Worm (Caenorhabditis elegans) whole organism, mixed stage, embryonic: ENCODE data around the gene nlp-31.

ENCODE experiments used
- drap-1 ChIP-seq: fragments of 200-800 bp; sonication (Bioruptor generic); optimal IDR thresholded peaks from 3 replicates; lab custom pipeline; 2018; ENCODE audit warnings: mild to moderate bottlenecking, missing genetic modification characterization, missing compliant biosample characterization
- nhr-28 ChIP-seq: fragments of 150-350 bp; optimal IDR thresholded peaks from 2 replicates; lab custom pipeline; 2014; ENCODE audit warnings: missing biosample characterization, missing genetic modification characterization
- pha-4 ChIP-seq: fragments of 150-350 bp; optimal IDR thresholded peaks from 2 replicates; lab custom pipeline; 2018; ENCODE audit warnings: missing biosample characterization, missing genetic modification reagents, missing genetic modification characterization
- snpc-4 ChIP-seq: fragments of 150-350 bp; optimal IDR thresholded peaks from 2 replicates; lab custom pipeline; 2014; ENCODE audit warnings: missing biosample characterization, missing genetic modification characterization
- unc-120 ChIP-seq: sonication (generic microtip); optimal IDR thresholded peaks from 2 replicates; lab custom pipeline; 2017; ENCODE audit warnings: missing genetic modification characterization, missing compliant biosample characterization; ENCODE audit not compliant: poor library complexity, severe bottlenecking
- ztf-11 ChIP-seq: fragments of 150-350 bp; optimal IDR thresholded peaks from 2 replicates; lab custom pipeline; 2014; ENCODE audit warnings: missing biosample characterization, missing genetic modification characterization

- no peak for TF ChIP-seq pha-4 (tag; lab: Kevin White, UChicago)
- no peak for TF ChIP-seq drap-1 (GFP tag; lab: Kevin White, UChicago)
- TF ChIP-seq snpc-4 (tag; lab: Kevin White, UChicago): no peak
- no peak for TF ChIP-seq nhr-28 (tag; lab: Kevin White, UChicago)
- no peak for TF ChIP-seq ztf-11 (tag; lab: Kevin White, UChicago)
- TF ChIP-seq unc-120 (tag; lab: Kevin White, UChicago): no peak
Measured at ce11 chrV:3963715-3964114, 16.1 kb upstream of the nlp-31 start, which contains the start of gene cyp-34A7.
